Fruit fly (Drosophila melanogaster) whole organism, embryonic: ENCODE results near the gene CG42445.

Experiments used
- CG10321 ChIP-seq: fragments of 200-800 bp; sonication (Bioruptor generic); IDR thresholded peaks from 2 replicates; pipeline ENCODE4 v1.3.6; 2022; ENCODE audit warnings: missing biosample characterization, missing genetic modification characterization
- CG12104 ChIP-seq: fragments of 200-800 bp; sonication (Bioruptor generic); optimal IDR thresholded peaks from 3 replicates; lab custom pipeline; 2016; ENCODE audit warnings: missing biosample characterization, missing genetic modification characterization
- CG12942 ChIP-seq: fragments of 200-800 bp; sonication (Bioruptor generic); optimal IDR thresholded peaks from 3 replicates; lab custom pipeline; 2016; ENCODE audit warnings: missing biosample characterization, missing genetic modification characterization
- CG15073 ChIP-seq: fragments of 200-800 bp; sonication (Bioruptor generic); optimal IDR thresholded peaks from 2 replicates; lab custom pipeline; 2016; ENCODE audit warnings: missing biosample characterization, missing genetic modification characterization
- CG15601 ChIP-seq: fragments of 200-800 bp; sonication (Bioruptor generic); optimal IDR thresholded peaks from 3 replicates; lab custom pipeline; 2019; ENCODE audit warnings: missing biosample characterization, mild to moderate bottlenecking, missing genetic modification characterization, moderate library complexity
- CG16815 ChIP-seq: fragments of 200-800 bp; sonication (Bioruptor generic); optimal IDR thresholded peaks from 3 replicates; lab custom pipeline; 2017; ENCODE audit warnings: missing biosample characterization, mild to moderate bottlenecking, missing genetic modification characterization
- CG17328 ChIP-seq: fragments of 200-800 bp; sonication (Bioruptor generic); IDR thresholded peaks from 2 replicates; pipeline ENCODE4 v1.3.6; 2022; ENCODE audit warnings: missing biosample characterization, missing genetic modification characterization
- CG17612 ChIP-seq: fragments of 200-800 bp; sonication (Bioruptor generic); IDR thresholded peaks from 2 replicates; pipeline ENCODE4 v1.3.6; 2022; ENCODE audit warnings: missing biosample characterization, missing genetic modification characterization
- CG18011 ChIP-seq: fragments of 200-800 bp; sonication (Bioruptor generic); optimal IDR thresholded peaks from 2 replicates; lab custom pipeline; 2017; ENCODE audit warnings: missing biosample characterization, missing genetic modification characterization, mild to moderate bottlenecking, moderate library complexity, missing genotype
- CG18262 ChIP-seq: fragments of 200-800 bp; optimal IDR thresholded peaks from 3 replicates; lab custom pipeline; 2019; ENCODE audit warnings: missing biosample characterization, mild to moderate bottlenecking, missing genetic modification characterization, moderate library complexity
- CG2875 ChIP-seq: fragments of 200-800 bp; sonication (Bioruptor generic); optimal IDR thresholded peaks from 2 replicates; lab custom pipeline; 2017; ENCODE audit warnings: missing biosample characterization, mild to moderate bottlenecking, missing genetic modification characterization, missing genetic modification reagents
- CG30431 ChIP-seq: fragments of 200-800 bp; sonication (Bioruptor generic); optimal IDR thresholded peaks from 2 replicates; lab custom pipeline; 2017; ENCODE audit warnings: missing biosample characterization, missing genetic modification characterization
- CG31224 ChIP-seq: fragments of 200-800 bp; sonication (Bioruptor generic); IDR thresholded peaks from 2 replicates; pipeline ENCODE4 v1.3.6; 2022; ENCODE audit warnings: missing biosample characterization, missing genetic modification characterization
- CG31388 ChIP-seq: fragments of 200-800 bp; sonication (Bioruptor generic); optimal IDR thresholded peaks from 2 replicates; lab custom pipeline; 2016; ENCODE audit warnings: missing biosample characterization, missing genetic modification characterization
- CG32767 ChIP-seq: fragments of 200-800 bp; sonication (Bioruptor generic); IDR thresholded peaks from 2 replicates; pipeline ENCODE4 v1.3.6; 2022; ENCODE audit warnings: missing biosample characterization, missing genetic modification characterization
- CG6272 ChIP-seq: fragments of 200-800 bp; sonication (Bioruptor generic); IDR thresholded peaks from 2 replicates; pipeline ENCODE4 v1.3.6; 2022; ENCODE audit warnings: missing biosample characterization, missing genetic modification characterization
- CG7786 ChIP-seq: fragments of 200-800 bp; sonication (Bioruptor generic); optimal IDR thresholded peaks from 2 replicates; lab custom pipeline; 2016; ENCODE audit warnings: missing biosample characterization, missing genetic modification characterization
- CG8290 ChIP-seq, 3 experiments: fragments of 200-800 bp; sonication (Bioruptor generic); optimal IDR thresholded peaks; 2 replicates each; lab custom pipeline; 2016 to 2019; ENCODE audit warnings: missing biosample characterization in 3 of 3, missing genetic modification characterization in 3 of 3, mild to moderate bottlenecking in 2 of 3, moderate library complexity in 1 of 3
- CG9727 ChIP-seq: fragments of 200-800 bp; sonication (Bioruptor generic); optimal IDR thresholded peaks from 3 replicates; lab custom pipeline; 2017; ENCODE audit warnings: missing biosample characterization, mild to moderate bottlenecking, missing genetic modification characterization
- CG9876 ChIP-seq: fragments of 200-800 bp; sonication (Bioruptor generic); optimal IDR thresholded peaks from 2 replicates; lab custom pipeline; 2016; ENCODE audit warnings: missing biosample characterization, missing genetic modification characterization
- CHES-1-like ChIP-seq: fragments of 200-800 bp; sonication (Bioruptor generic); optimal IDR thresholded peaks from 2 replicates; lab custom pipeline; 2016; ENCODE audit warnings: missing biosample characterization, missing genetic modification characterization
- Dip2 ChIP-seq: fragments of 200-800 bp; sonication (Bioruptor generic); IDR thresholded peaks from 2 replicates; pipeline ENCODE4 v1.3.6; 2022; ENCODE audit warnings: missing biosample characterization, missing genetic modification characterization
- Fer2 ChIP-seq: fragments of 200-800 bp; sonication (Bioruptor generic); optimal IDR thresholded peaks from 2 replicates; lab custom pipeline; 2018; ENCODE audit warnings: missing biosample characterization, mild to moderate bottlenecking, missing genetic modification characterization, moderate library complexity
- H2.0 ChIP-seq: fragments of 200-800 bp; sonication (Bioruptor generic); IDR thresholded peaks from 2 replicates; pipeline ENCODE4 v1.3.6; 2022; ENCODE audit warnings: missing biosample characterization, missing genetic modification characterization
- Hr78 ChIP-seq, 2 experiments: fragments of 200-800 bp in 1 of 2; fragments of >200 bp in 1 of 2; sonication (Bioruptor generic) in 1 of 2; optimal IDR thresholded peaks; 2 replicates each; lab custom pipeline; 2017 to 2019; ENCODE audit warnings: missing biosample characterization in 2 of 2, missing genetic modification characterization in 2 of 2, mild to moderate bottlenecking in 1 of 2, moderate library complexity in 1 of 2
- Hsf ChIP-seq: fragments of 200-800 bp; sonication (Bioruptor generic); optimal IDR thresholded peaks from 3 replicates; lab custom pipeline; 2016; ENCODE audit warnings: missing biosample characterization, missing genetic modification characterization
- Lim3 ChIP-seq: fragments of 200-800 bp; sonication (Bioruptor generic); IDR thresholded peaks from 2 replicates; pipeline ENCODE4 v1.3.6; 2022; ENCODE audit warnings: missing biosample characterization, missing genetic modification characterization
- Optix ChIP-seq: fragments of 200-800 bp; sonication (Bioruptor generic); IDR thresholded peaks from 3 replicates; pipeline ENCODE4 v1.3.6; 2022; ENCODE audit warnings: missing biosample characterization, missing genetic modification characterization
- Rfx ChIP-seq: fragments of 200-800 bp; sonication (Bioruptor generic); IDR thresholded peaks from 2 replicates; pipeline ENCODE4 v1.3.6; 2022; ENCODE audit warnings: missing biosample characterization, missing genetic modification characterization
- Sin3A ChIP-seq: fragments of >200 bp; optimal IDR thresholded peaks from 2 replicates; lab custom pipeline; 2018
- Usf ChIP-seq: fragments of 200-800 bp; sonication (Bioruptor generic); optimal IDR thresholded peaks from 2 replicates; lab custom pipeline; 2017; ENCODE audit warnings: missing genotype, missing biosample characterization, missing genetic modification characterization
- Xrp1 ChIP-seq: fragments of 200-800 bp; sonication (Bioruptor generic); IDR thresholded peaks from 2 replicates; pipeline ENCODE4 v1.3.6; 2022; ENCODE audit warnings: missing biosample characterization, missing genetic modification characterization
- ap ChIP-seq: fragments of 200-800 bp; sonication (Bioruptor generic); IDR thresholded peaks from 2 replicates; pipeline ENCODE4 v1.3.6; 2022; ENCODE audit warnings: missing biosample characterization, missing genetic modification characterization
- ara ChIP-seq: fragments of 200-800 bp; sonication (Bioruptor generic); IDR thresholded peaks from 2 replicates; pipeline ENCODE4 v1.3.6; 2022; ENCODE audit warnings: missing biosample characterization, missing genetic modification characterization
- az2 ChIP-seq: fragments of 200-800 bp; sonication (Bioruptor generic); optimal IDR thresholded peaks from 3 replicates; lab custom pipeline; 2016; ENCODE audit warnings: missing biosample characterization, missing genetic modification characterization
- bowl ChIP-seq: fragments of 200-800 bp; sonication (Bioruptor generic); IDR thresholded peaks from 2 replicates; pipeline ENCODE4 v1.3.6; 2022; ENCODE audit warnings: missing biosample characterization, missing genetic modification characterization
- chm ChIP-seq: fragments of 200-800 bp; sonication (Bioruptor generic); IDR thresholded peaks from 2 replicates; pipeline ENCODE4 v1.3.6; 2022; ENCODE audit warnings: missing biosample characterization, missing genetic modification characterization
- crp ChIP-seq, 2 experiments: fragments of 200-800 bp; sonication (Bioruptor generic); optimal IDR thresholded peaks; 2 replicates in 1 of 2; 3 replicates in 1 of 2; lab custom pipeline; 2017; ENCODE audit warnings: missing biosample characterization in 2 of 2, missing genetic modification characterization in 2 of 2, mild to moderate bottlenecking in 1 of 2, moderate library complexity in 1 of 2
- dysf ChIP-seq: fragments of 200-800 bp; sonication (Bioruptor generic); IDR thresholded peaks from 3 replicates; pipeline ENCODE4 v1.3.6; 2022; ENCODE audit warnings: missing biosample characterization, missing genetic modification characterization
- eve ChIP-seq, 2 experiments: fragments of >200 bp; optimal IDR thresholded peaks; 2 replicates each; lab custom pipeline; 2017; ENCODE audit warnings: missing biosample characterization in 2 of 2, missing genetic modification characterization in 2 of 2
- gcm2 ChIP-seq: fragments of 200-800 bp; sonication (Bioruptor generic); optimal IDR thresholded peaks from 2 replicates; lab custom pipeline; 2016; ENCODE audit warnings: missing biosample characterization, missing genetic modification characterization
- hb ChIP-seq: fragments of 200-800 bp; sonication (Bioruptor generic); IDR thresholded peaks from 3 replicates; pipeline ENCODE4 v1.3.6; 2022; ENCODE audit warnings: missing biosample characterization, missing genetic modification characterization; ENCODE audit not compliant: partially characterized antibody
- lov ChIP-seq, 2 experiments: fragments of 200-800 bp in 1 of 2; fragments of >200 bp in 1 of 2; sonication (Bioruptor generic) in 1 of 2; IDR thresholded peaks in 1 of 2; optimal IDR thresholded peaks in 1 of 2; 2 replicates in 1 of 2; 3 replicates in 1 of 2; pipeline versions ENCODE4 v1.3.6 to Lab custom; 2017 to 2022; ENCODE audit warnings: missing biosample characterization in 1 of 2, missing genetic modification characterization in 1 of 2
- mirr ChIP-seq: fragments of 200-800 bp; sonication (Bioruptor generic); optimal IDR thresholded peaks from 3 replicates; lab custom pipeline; 2018; ENCODE audit warnings: missing biosample characterization, mild to moderate bottlenecking, missing genetic modification characterization
- onecut ChIP-seq: fragments of 200-800 bp; sonication (Bioruptor generic); IDR thresholded peaks from 2 replicates; pipeline ENCODE4 v1.3.6; 2022; ENCODE audit warnings: missing biosample characterization, missing genetic modification characterization
- prd ChIP-seq, 3 experiments: fragments of >200 bp in 2 of 3; fragments of 200-800 bp in 1 of 3; sonication (Bioruptor generic) in 1 of 3; optimal IDR thresholded peaks in 2 of 3; IDR thresholded peaks in 1 of 3; 2 replicates in 2 of 3; 3 replicates in 1 of 3; pipeline versions ENCODE4 v1.3.6 to Lab custom; 2017 to 2022; ENCODE audit warnings: missing biosample characterization in 1 of 3, missing genetic modification characterization in 1 of 3
- repo ChIP-seq: fragments of 200-800 bp; sonication (Bioruptor generic); optimal IDR thresholded peaks from 2 replicates; lab custom pipeline; 2016; ENCODE audit warnings: missing biosample characterization, missing genetic modification characterization
- sens ChIP-seq: fragments of 200-800 bp; sonication (Bioruptor generic); peaks from one replicate; lab custom pipeline; 2016; ENCODE audit warnings: missing biosample characterization, missing genetic modification characterization
- sisA ChIP-seq: fragments of 200-800 bp; sonication (Bioruptor generic); IDR thresholded peaks from 2 replicates; pipeline ENCODE4 v1.3.6; 2022; ENCODE audit warnings: missing biosample characterization, missing genetic modification characterization

The CG42445 gene

DNA sequence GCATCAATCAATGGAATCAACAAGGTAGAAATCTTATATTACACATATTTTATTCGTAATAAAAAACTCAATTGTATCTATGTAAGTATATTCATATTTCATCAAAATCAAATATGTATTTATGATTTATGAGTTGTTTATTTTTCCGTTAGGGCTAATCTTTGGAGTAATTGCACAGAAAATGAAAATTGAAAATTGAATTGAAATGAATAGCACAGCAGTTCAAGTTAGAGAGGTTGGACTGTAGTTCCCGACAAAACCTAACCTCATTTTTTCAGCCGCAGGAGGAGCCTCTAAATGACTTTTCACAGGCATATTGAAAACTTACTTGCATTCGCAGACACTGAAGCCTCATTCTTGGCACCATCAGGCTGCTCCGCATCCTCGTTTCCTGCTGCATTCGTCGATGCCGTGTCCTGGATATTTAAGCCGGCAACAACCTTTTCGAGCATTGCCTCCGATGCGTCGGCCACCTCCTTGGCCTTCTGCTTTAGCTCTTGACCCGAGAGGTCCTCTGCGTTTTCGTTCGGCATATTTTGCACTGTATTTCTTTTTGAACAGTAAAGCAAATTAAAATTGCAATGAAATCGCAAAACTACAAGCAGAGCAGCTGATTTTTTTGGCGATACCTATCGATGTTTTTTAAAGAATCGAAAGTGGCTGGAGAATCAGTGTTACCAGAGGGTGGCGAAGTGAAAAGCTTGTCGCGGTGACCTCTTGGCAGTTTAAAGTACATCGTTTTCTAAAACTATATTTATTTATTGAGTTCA, 19.3 kb upstream of the CG42445 start, which contains the start of gene Nmt (continued):
- TF ChIP-seq CG9727, result peak; percentile 12
- no peak for TF ChIP-seq Rfx
- TF ChIP-seq Optix, result no peak
- TF ChIP-seq CG18011 (GFP tag; lab: Kevin White, UChicago), result no peak
- no peak for TF ChIP-seq CG6272 (GFP tag; lab: Robert Waterston, UW)
- TF ChIP-seq CG15601 (tag; lab: Kevin White, UChicago), result no peak
- peak; percentile 43 for TF ChIP-seq sisA (GFP tag; lab: Robert Waterston, UW)
- TF ChIP-seq repo (GFP tag; lab: Kevin White, UChicago), result no peak
- 0 out of 3 replicates have a peak, but pooled peaks have one; percentile 24 for TF ChIP-seq hb
- peak; percentile 78 for TF ChIP-seq Sin3A (lab: Kevin White, UChicago)
- no peak for TF ChIP-seq dysf (GFP tag; lab: Robert Waterston, UW)
- TF ChIP-seq lov (optimal IDR thresholded peaks at IDR 0.05; lab: Kevin White, UChicago), result no peak
- no peak for TF ChIP-seq lov (GFP tag; IDR thresholded peaks at IDR 0.05; lab: Robert Waterston, UW)
- TF ChIP-seq CHES-1-like (GFP tag; lab: Kevin White, UChicago), result peak; percentile 3
- TF ChIP-seq sens, result peak; percentile 71
- no peak for TF ChIP-seq CG16815
- no peak for TF ChIP-seq CG9876 (GFP tag; lab: Kevin White, UChicago)
- no peak for TF ChIP-seq CG2875 (GFP tag; lab: Kevin White, UChicago)
- TF ChIP-seq H2.0 (GFP tag; lab: Robert Waterston, UW), result peak; percentile 64; the same call in 1 of the 2 replicates
- TF ChIP-seq CG17612 (GFP tag; lab: Robert Waterston, UW), result no peak
- no peak for TF ChIP-seq CG31224 (GFP tag; lab: Robert Waterston, UW)
- TF ChIP-seq Hr78 (GFP tag; optimal IDR thresholded peaks at IDR 0.05; lab: Kevin White, UChicago), result peak in 1 of 2 experiments; percentile 18
- no peak for TF ChIP-seq gcm2 (GFP tag; lab: Kevin White, UChicago)
- TF ChIP-seq CG32767 (GFP tag; lab: Robert Waterston, UW), result no peak
- TF ChIP-seq az2, result peak; percentile 5
- no peak for TF ChIP-seq prd (optimal IDR thresholded peaks at IDR 0.05; lab: Kevin White, UChicago)
- TF ChIP-seq prd (GFP tag; IDR thresholded peaks at IDR 0.05; lab: Robert Waterston, UW), result peak; percentile 51; the same call in 1 of the 3 replicates
- no peak for TF ChIP-seq Xrp1 (GFP tag; lab: Robert Waterston, UW)
- TF ChIP-seq onecut (GFP tag; lab: Robert Waterston, UW), result no peak
- no peak for TF ChIP-seq Usf
- TF ChIP-seq CG30431 (GFP tag; lab: Kevin White, UChicago), result no peak
- peak; percentile 14 for TF ChIP-seq CG12942 (GFP tag; lab: Kevin White, UChicago)
- no peak for TF ChIP-seq CG8290 (GFP tag; optimal IDR thresholded peaks at IDR 0.05; lab: Kevin White, UChicago)
- TF ChIP-seq CG8290 (tag; optimal IDR thresholded peaks at IDR 0.05; lab: Kevin White, UChicago), result peak in 1 of 2 experiments; percentile 3
- no peak for TF ChIP-seq CG12104 (GFP tag; lab: Kevin White, UChicago)
- TF ChIP-seq ap (GFP tag; lab: Robert Waterston, UW), result no peak
- no peak for TF ChIP-seq Lim3 (GFP tag; lab: Robert Waterston, UW)
- no peak for TF ChIP-seq eve (GFP tag; optimal IDR thresholded peaks at IDR 0.05; lab: Kevin White, UChicago)
- TF ChIP-seq CG15073 (GFP tag; lab: Kevin White, UChicago), result no peak
- no peak for TF ChIP-seq CG18262 (tag; lab: Kevin White, UChicago)
- TF ChIP-seq bowl, result no peak
- TF ChIP-seq CG7786 (GFP tag; lab: Kevin White, UChicago), result peak; percentile 6
- 0 out of 2 replicates have a peak, but pooled peaks have one; percentile 25 for TF ChIP-seq chm (GFP tag; lab: Robert Waterston, UW)
- TF ChIP-seq CG31388 (GFP tag; lab: Kevin White, UChicago), result no peak
- no peak for TF ChIP-seq mirr
- no peak for TF ChIP-seq ara (GFP tag; lab: Robert Waterston, UW)
- no peak for TF ChIP-seq Dip2 (GFP tag; lab: Robert Waterston, UW)
- TF ChIP-seq Fer2 (tag; lab: Kevin White, UChicago), result no peak
- peak; percentile 30 for TF ChIP-seq Hsf (GFP tag; lab: Kevin White, UChicago)
- peak; percentile 29; the same call in 1 of the 2 replicates for TF ChIP-seq CG17328 (GFP tag; lab: Robert Waterston, UW)
- TF ChIP-seq crp (GFP tag; optimal IDR thresholded peaks at IDR 0.05; lab: Kevin White, UChicago), result peak; percentile 25 to 90
- TF ChIP-seq CG10321 (GFP tag; lab: Robert Waterston, UW), result no peak
